Fruit fly (Drosophila melanogaster): ENCODE results near the gene BBS5.

Gene BBS5

DNA sequence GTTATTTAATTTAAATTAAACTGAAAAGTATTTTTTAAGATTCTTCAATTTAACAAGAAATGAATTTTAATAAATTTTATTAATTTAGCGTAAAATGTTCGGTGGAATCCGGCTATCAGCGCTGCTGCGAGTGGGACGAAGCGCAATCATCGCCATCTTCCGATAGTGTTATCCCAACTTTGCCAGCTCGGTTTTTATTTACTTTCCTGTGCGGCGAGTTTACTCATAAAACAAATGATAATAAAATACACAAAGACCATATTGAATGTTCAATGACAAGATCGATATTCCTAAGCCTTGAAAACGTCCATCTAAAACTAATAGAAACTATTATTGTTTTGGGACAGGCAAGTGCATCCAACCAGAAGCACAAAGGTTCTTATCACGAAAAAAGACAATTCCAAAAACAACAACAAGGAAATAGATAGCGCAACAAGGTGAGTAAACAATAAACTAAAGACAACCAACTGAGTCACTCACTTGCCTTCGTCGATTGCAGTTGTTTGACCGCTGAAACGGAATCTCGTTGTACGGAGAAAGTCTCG, 2.9 kb upstream of the BBS5 start (continued):
- TF ChIP-seq CG7839 (tag; optimal IDR thresholded peaks at IDR 0.05) (no peak), CG30431 (GFP tag; optimal IDR thresholded peaks at IDR 0.05) (peak; percentile 46), B-H2 (GFP tag; optimal IDR thresholded peaks at IDR 0.05) (peak; percentile 48), Doc2 (GFP tag; IDR thresholded peaks at IDR 0.05) (no peak), fd102C (GFP tag; optimal IDR thresholded peaks at IDR 0.05) (no peak), Trl (optimal IDR thresholded peaks at IDR 0.05) (no peak), Trl (GFP tag; optimal IDR thresholded peaks at IDR 0.05) (peak; percentile 37), Ravus (GFP tag; IDR thresholded peaks at IDR 0.05) (no peak), Max (GFP tag; optimal IDR thresholded peaks at IDR 0.05) (peak; percentile 18), CG12769 (tag; optimal IDR thresholded peaks at IDR 0.05) (peak; percentile 7), zfh1 (GFP tag; IDR thresholded peaks at IDR 0.05) (peak; percentile 77), CG10209 (GFP tag; optimal IDR thresholded peaks at IDR 0.05) (peak; percentile 73), hbn (GFP tag; IDR thresholded peaks at IDR 0.05; ENCODE audit: partially characterized antibody) (peak; percentile 47; the same call in 1 of the 2 replicates), chif (GFP tag; optimal IDR thresholded peaks at IDR 0.05) (no peak), D (optimal IDR thresholded peaks at IDR 0.05) (no peak), D (GFP tag; optimal IDR thresholded peaks at IDR 0.05) (peak; percentile 65), zfh2 (GFP tag; optimal IDR thresholded peaks at IDR 0.05) (peak; percentile 48), emc (GFP tag; optimal IDR thresholded peaks at IDR 0.05) (no peak), CG11695 (GFP tag; IDR thresholded peaks at IDR 0.05) (0 out of 3 replicates have a peak, but pooled peaks have one; percentile 32), ab (GFP tag; optimal IDR thresholded peaks at IDR 0.05) (no peak), CG11085 (GFP tag; IDR thresholded peaks at IDR 0.05) (no peak), CG2712 (tag; optimal IDR thresholded peaks at IDR 0.05) (peak; percentile 71), CG17612 (GFP tag; IDR thresholded peaks at IDR 0.05) (no peak), nerfin-2 (GFP tag; IDR thresholded peaks at IDR 0.05; ENCODE audit: partially characterized antibody) (peak; percentile 41; the same call in 1 of the 2 replicates), croc (GFP tag; conservative IDR thresholded peaks at IDR 0.05) (peak; percentile 43), corto (GFP tag; optimal IDR thresholded peaks at IDR 0.05) (no peak), Sin3A (optimal IDR thresholded peaks at IDR 0.05) (peak; percentile 38), CG7745 (tag; optimal IDR thresholded peaks at IDR 0.05) (peak; percentile 89), Dp (GFP tag; optimal IDR thresholded peaks at IDR 0.05) (no peak), CG14050 (GFP tag; IDR thresholded peaks at IDR 0.05) (no peak), CG9797 (GFP tag; optimal IDR thresholded peaks at IDR 0.05) (peak; percentile 35), CG34422 (GFP tag; IDR thresholded peaks at IDR 0.05) (peak; percentile 79), Sox100B (GFP tag; optimal IDR thresholded peaks at IDR 0.05) (peak; percentile 74), CG14014 (GFP tag; IDR thresholded peaks at IDR 0.05) (peak; percentile 47; the same call in 1 of the 2 replicates), ac (GFP tag; optimal IDR thresholded peaks at IDR 0.05) (peak; percentile 64), CG4707 (GFP tag; optimal IDR thresholded peaks at IDR 0.05) (peak; percentile 79), CG15073 (GFP tag; optimal IDR thresholded peaks at IDR 0.05) (no peak), CG8478 (optimal IDR thresholded peaks at IDR 0.05) (no peak), CG13296 (GFP tag; optimal IDR thresholded peaks at IDR 0.05) (peak; percentile 86), Antp (GFP tag; optimal IDR thresholded peaks at IDR 0.05) (peak; percentile 9), eve (GFP tag; optimal IDR thresholded peaks at IDR 0.05) (no peak), kay (GFP tag; optimal IDR thresholded peaks at IDR 0.05) (peak; percentile 71), Spps (tag; optimal IDR thresholded peaks at IDR 0.05) (peak; percentile 68), CG15479 (GFP tag; optimal IDR thresholded peaks at IDR 0.05) (peak; percentile 82), CG10267 (tag; optimal IDR thresholded peaks at IDR 0.05) (peak; percentile 48), lilli (GFP tag; optimal IDR thresholded peaks at IDR 0.05) (peak; percentile 46), CG7372 (GFP tag; IDR thresholded peaks at IDR 0.05) (peak; percentile 59), nau (GFP tag; optimal IDR thresholded peaks at IDR 0.05) (peak; percentile 85), trh (GFP tag; optimal IDR thresholded peaks at IDR 0.05) (no peak), Abd-B (GFP tag; optimal IDR thresholded peaks at IDR 0.05) (no peak), ftz-f1 (GFP tag; optimal IDR thresholded peaks at IDR 0.05) (no peak), Dfd (GFP tag; optimal IDR thresholded peaks at IDR 0.05) (no peak)
